Fruit fly (Drosophila melanogaster) whole organism, prepupa: ENCODE results near the gene HLH3B.
A peak's percentile ranks its signal among the peaks of the same experiment; 100 is the strongest.

Experiments used
- Blimp-1 ChIP-seq: fragments of 200-800 bp; sonication (Bioruptor generic); optimal IDR thresholded peaks from 3 replicates; lab custom pipeline; 2017; ENCODE audit warnings: missing biosample characterization, missing genetic modification characterization, mild to moderate bottlenecking, moderate library complexity, missing genetic modification reagents
- CG10669 ChIP-seq: fragments of 200-800 bp; sonication (Bioruptor generic); optimal IDR thresholded peaks from 3 replicates; lab custom pipeline; 2018; ENCODE audit warnings: missing biosample characterization, mild to moderate bottlenecking, missing genetic modification characterization, moderate library complexity
- CG11762 ChIP-seq: fragments of 200-800 bp; sonication (Bioruptor generic); optimal IDR thresholded peaks from 3 replicates; lab custom pipeline; 2016; ENCODE audit warnings: missing biosample characterization, missing genetic modification characterization; ENCODE audit not compliant: insufficient read depth
- CG11902 ChIP-seq: fragments of 200-800 bp; sonication (Bioruptor generic); optimal IDR thresholded peaks from 3 replicates; lab custom pipeline; 2016; ENCODE audit warnings: missing biosample characterization, missing genetic modification characterization
- CG15336 ChIP-seq: fragments of 200-800 bp; sonication (Bioruptor generic); IDR thresholded peaks from 2 replicates; pipeline ENCODE4 v1.3.6; 2022; ENCODE audit warnings: missing biosample characterization, missing genetic modification characterization
- CG1621 ChIP-seq: fragments of 200-800 bp; sonication (Bioruptor generic); optimal IDR thresholded peaks from 3 replicates; lab custom pipeline; 2018; ENCODE audit warnings: missing biosample characterization, mild to moderate bottlenecking, missing genetic modification characterization
- CG3032 ChIP-seq: fragments of 200-800 bp; optimal IDR thresholded peaks from 2 replicates; lab custom pipeline; 2019; ENCODE audit warnings: missing biosample characterization, mild to moderate bottlenecking, missing genetic modification characterization, moderate library complexity
- CG31627 ChIP-seq: fragments of 200-800 bp; sonication (Bioruptor generic); optimal IDR thresholded peaks from 3 replicates; lab custom pipeline; 2016; ENCODE audit warnings: missing biosample characterization, missing genetic modification characterization
- CG32006 ChIP-seq: fragments of 200-800 bp; sonication (Bioruptor generic); optimal IDR thresholded peaks from 3 replicates; lab custom pipeline; 2017; ENCODE audit warnings: missing biosample characterization, mild to moderate bottlenecking, missing genetic modification characterization
- CG34406 ChIP-seq: fragments of 200-800 bp; sonication (Bioruptor generic); optimal IDR thresholded peaks from 3 replicates; lab custom pipeline; 2016; ENCODE audit warnings: missing biosample characterization, missing genetic modification characterization
- CG3919 ChIP-seq: fragments of 200-800 bp; sonication (Bioruptor generic); optimal IDR thresholded peaks from 3 replicates; lab custom pipeline; 2016; ENCODE audit warnings: missing biosample characterization, missing genetic modification characterization
- CG4318 ChIP-seq: fragments of 200-800 bp; sonication (Bioruptor generic); optimal IDR thresholded peaks from 3 replicates; lab custom pipeline; 2017; ENCODE audit warnings: missing biosample characterization, mild to moderate bottlenecking, missing genetic modification characterization
- CG6163 ChIP-seq: fragments of 200-800 bp; sonication (Bioruptor generic); IDR thresholded peaks from 3 replicates; pipeline ENCODE4 v1.3.6; 2022; ENCODE audit warnings: missing biosample characterization, missing genetic modification characterization
- CG6792 ChIP-seq: fragments of 200-800 bp; sonication (Bioruptor generic); optimal IDR thresholded peaks from 3 replicates; lab custom pipeline; 2016; ENCODE audit warnings: missing biosample characterization, missing genetic modification characterization
- CG6808 ChIP-seq: fragments of 200-800 bp; sonication (Bioruptor generic); optimal IDR thresholded peaks from 3 replicates; lab custom pipeline; 2017; ENCODE audit warnings: missing biosample characterization, missing genetic modification characterization, mild to moderate bottlenecking, moderate library complexity, missing genetic modification reagents
- CG6854 ChIP-seq: fragments of 200-800 bp; sonication (Bioruptor generic); optimal IDR thresholded peaks from 2 replicates; lab custom pipeline; 2017; ENCODE audit warnings: missing biosample characterization, mild to moderate bottlenecking, missing genetic modification characterization
- CG8119 ChIP-seq: fragments of 200-800 bp; sonication (Bioruptor generic); IDR thresholded peaks from 3 replicates; pipeline ENCODE4 v1.3.6; 2022; ENCODE audit warnings: missing biosample characterization, missing genetic modification characterization
- CG8632 ChIP-seq: fragments of 200-800 bp; sonication (Bioruptor generic); optimal IDR thresholded peaks from 3 replicates; lab custom pipeline; 2016; ENCODE audit warnings: missing biosample characterization, missing genetic modification characterization
- CG9139 ChIP-seq: fragments of 200-800 bp; sonication (Bioruptor generic); optimal IDR thresholded peaks from 3 replicates; lab custom pipeline; 2017; ENCODE audit warnings: missing biosample characterization, mild to moderate bottlenecking, missing genetic modification characterization
- Eip75B ChIP-seq: fragments of 200-800 bp; sonication (Bioruptor generic); optimal IDR thresholded peaks from 3 replicates; lab custom pipeline; 2016; ENCODE audit warnings: missing biosample characterization, missing genetic modification characterization
- Eip78C ChIP-seq: fragments of 200-800 bp; sonication (Bioruptor generic); peaks from one replicate; lab custom pipeline; 2016; ENCODE audit warnings: missing biosample characterization, missing genetic modification characterization
- Eip93F ChIP-seq: fragments of 200-800 bp; sonication (Bioruptor generic); optimal IDR thresholded peaks from 2 replicates; lab custom pipeline; 2016; ENCODE audit warnings: missing biosample characterization, mild to moderate bottlenecking, missing genetic modification characterization
- Ets96B ChIP-seq: fragments of 200-800 bp; optimal IDR thresholded peaks from 2 replicates; lab custom pipeline; 2019; ENCODE audit warnings: missing biosample characterization, mild to moderate bottlenecking, missing genetic modification characterization, moderate library complexity
- Hr38 ChIP-seq: sonication (Bioruptor generic); optimal IDR thresholded peaks from 2 replicates; lab custom pipeline; 2016; ENCODE audit warnings: missing biosample characterization, missing genetic modification characterization
- Hr39 ChIP-seq: fragments of 200-800 bp; sonication (Bioruptor generic); optimal IDR thresholded peaks from 2 replicates; lab custom pipeline; 2016; ENCODE audit warnings: missing biosample characterization, missing genetic modification characterization
- Hr4 ChIP-seq: fragments of 200-800 bp; sonication (Bioruptor generic); optimal IDR thresholded peaks from 3 replicates; lab custom pipeline; 2016; ENCODE audit warnings: missing biosample characterization, missing genetic modification characterization
- OdsH ChIP-seq: fragments of 200-800 bp; sonication (Bioruptor generic); optimal IDR thresholded peaks from 3 replicates; lab custom pipeline; 2016; ENCODE audit warnings: missing biosample characterization, missing genetic modification characterization
- Sox102F ChIP-seq: fragments of 200-800 bp; sonication (Bioruptor generic); optimal IDR thresholded peaks from 2 replicates; lab custom pipeline; 2016; ENCODE audit warnings: missing biosample characterization, mild to moderate bottlenecking, missing genetic modification characterization
- Sox15 ChIP-seq: fragments of 200-800 bp; sonication (Bioruptor generic); optimal IDR thresholded peaks from 3 replicates; lab custom pipeline; 2016; ENCODE audit warnings: missing biosample characterization, missing genetic modification characterization
- achi ChIP-seq: fragments of 200-800 bp; sonication (Bioruptor generic); optimal IDR thresholded peaks from 3 replicates; lab custom pipeline; 2016; ENCODE audit warnings: missing biosample characterization, missing genetic modification characterization
- acj6 ChIP-seq: fragments of 200-800 bp; sonication (Bioruptor generic); optimal IDR thresholded peaks from 3 replicates; lab custom pipeline; 2016; ENCODE audit warnings: missing biosample characterization, missing genetic modification characterization
- cyc ChIP-seq: fragments of 200-800 bp; sonication (Bioruptor generic); optimal IDR thresholded peaks from 3 replicates; lab custom pipeline; 2016; ENCODE audit warnings: missing biosample characterization, missing genetic modification characterization
- dsx ChIP-seq: fragments of 200-800 bp; optimal IDR thresholded peaks from 3 replicates; lab custom pipeline; 2019; ENCODE audit warnings: missing biosample characterization, mild to moderate bottlenecking, missing genetic modification characterization, moderate library complexity; ENCODE audit not compliant: poor library complexity, severe bottlenecking
- eg ChIP-seq: fragments of 200-800 bp; sonication (Bioruptor generic); IDR thresholded peaks from 3 replicates; pipeline ENCODE4 v1.3.6; 2022; ENCODE audit warnings: missing biosample characterization, missing genetic modification characterization
- fd85E ChIP-seq: fragments of 200-800 bp; sonication (Bioruptor generic); optimal IDR thresholded peaks from 3 replicates; lab custom pipeline; 2016; ENCODE audit warnings: missing biosample characterization, missing genetic modification characterization
- fkh ChIP-seq: fragments of 200-800 bp; sonication (Bioruptor generic); optimal IDR thresholded peaks from 3 replicates; lab custom pipeline; 2017; ENCODE audit warnings: missing biosample characterization, mild to moderate bottlenecking, missing genetic modification characterization, moderate library complexity
- net ChIP-seq: fragments of 200-800 bp; sonication (Bioruptor generic); optimal IDR thresholded peaks from 3 replicates; lab custom pipeline; 2016; ENCODE audit warnings: missing biosample characterization, missing genetic modification characterization
- pdm3 ChIP-seq: fragments of 200-800 bp; sonication (Bioruptor generic); optimal IDR thresholded peaks from 3 replicates; lab custom pipeline; 2016; ENCODE audit warnings: missing biosample characterization, missing genetic modification characterization
- salr ChIP-seq, 2 experiments: fragments of 200-800 bp; sonication (Bioruptor generic); optimal IDR thresholded peaks; 3 replicates each; lab custom pipeline; 2016 to 2018; ENCODE audit warnings: missing biosample characterization in 2 of 2, missing genetic modification characterization in 2 of 2, mild to moderate bottlenecking in 1 of 2
- spab ChIP-seq: fragments of 200-800 bp; sonication (Bioruptor generic); optimal IDR thresholded peaks from 2 replicates; lab custom pipeline; 2017; ENCODE audit warnings: missing biosample characterization, mild to moderate bottlenecking, missing genetic modification characterization, missing genetic modification reagents
- ss ChIP-seq, 2 experiments: fragments of 200-800 bp; sonication (Bioruptor generic); optimal IDR thresholded peaks; 2 replicates in 1 of 2; 3 replicates in 1 of 2; lab custom pipeline; 2017 to 2018; ENCODE audit warnings: mild to moderate bottlenecking in 2 of 2, missing biosample characterization in 2 of 2, missing genetic modification characterization in 2 of 2, moderate library complexity in 1 of 2
- svp ChIP-seq: fragments of 200-800 bp; sonication (Bioruptor generic); peaks from one replicate; lab custom pipeline; 2016; ENCODE audit warnings: missing biosample characterization, missing genetic modification characterization
- vri ChIP-seq: fragments of 200-800 bp; sonication (Bioruptor generic); optimal IDR thresholded peaks from 3 replicates; lab custom pipeline; 2016; ENCODE audit warnings: missing biosample characterization, mild to moderate bottlenecking, missing genetic modification characterization

HLH3B gene

DNA sequence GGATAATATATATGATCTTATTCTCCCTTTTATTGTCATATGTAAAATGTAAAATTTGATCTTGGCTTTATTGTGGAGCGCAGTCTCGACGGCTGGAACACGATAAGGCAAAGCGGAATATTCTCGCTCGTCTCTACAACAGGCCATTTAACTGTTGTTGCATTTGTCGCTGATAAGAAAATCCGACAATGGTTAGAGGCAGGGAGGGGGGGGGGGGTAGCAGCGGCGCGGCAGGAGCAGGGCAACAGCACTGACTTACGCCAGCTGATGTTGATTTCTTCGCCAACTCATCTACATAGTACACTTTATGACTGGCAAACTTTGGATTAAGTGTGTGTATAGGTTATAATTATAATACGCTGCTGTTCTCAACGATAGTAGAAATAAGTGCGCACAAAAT lies 19.8 kb downstream of the HLH3B start:
- peak; percentile 51 for TF ChIP-seq svp (GFP tag; lab: Kevin White, UChicago)
- TF ChIP-seq fkh (GFP tag; lab: Kevin White, UChicago): peak; percentile 25
- no peak for TF ChIP-seq achi (GFP tag; lab: Kevin White, UChicago)
- peak; percentile 28 for TF ChIP-seq Eip78C (GFP tag; lab: Kevin White, UChicago)
- TF ChIP-seq CG6163 (GFP tag; lab: Robert Waterston, UW): no peak
- no peak for TF ChIP-seq Hr39 (GFP tag; lab: Kevin White, UChicago)

DNA sequence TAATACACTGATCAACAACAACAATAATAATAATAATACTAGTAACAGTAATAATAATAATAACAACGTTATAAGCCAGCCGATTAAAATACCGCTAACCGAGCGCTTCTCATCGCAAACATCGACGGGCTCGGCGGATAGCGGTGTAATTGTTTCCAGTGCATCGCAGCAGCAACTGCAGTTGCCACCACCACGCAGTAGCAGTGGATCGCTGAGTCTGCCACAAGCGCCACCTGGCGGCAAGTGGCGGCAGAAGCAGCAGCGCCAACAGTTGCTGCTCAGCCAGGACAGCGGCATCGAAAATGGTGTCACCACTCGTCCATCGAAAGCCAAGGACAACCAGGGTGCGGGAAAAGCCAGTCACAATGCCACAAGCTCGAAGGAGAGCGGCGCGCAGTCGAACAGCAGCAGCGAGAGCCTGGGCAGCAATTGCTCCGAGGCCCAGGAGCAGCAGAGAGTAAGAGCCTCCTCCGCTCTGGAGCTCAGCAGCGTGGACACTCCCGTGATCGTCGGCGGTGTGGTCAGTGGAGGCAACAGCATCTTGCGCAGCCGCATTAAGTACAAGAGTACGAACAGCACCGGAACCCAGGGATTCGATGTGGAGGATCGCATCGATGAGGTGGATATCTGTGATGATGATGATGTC lies 22.0 kb downstream of the HLH3B start:
- peak in 1 of 2 experiments; percentile 2 for TF ChIP-seq salr (GFP tag; optimal IDR thresholded peaks at IDR 0.05; lab: Kevin White, UChicago)
- TF ChIP-seq CG6808 (GFP tag; lab: Kevin White, UChicago): peak; percentile 31
- TF ChIP-seq OdsH (GFP tag; lab: Kevin White, UChicago): peak; percentile 19
- TF ChIP-seq eg (GFP tag; lab: Robert Waterston, UW): peak; percentile 53; the same call in 2 of the 3 replicates
- no peak for TF ChIP-seq CG11902 (GFP tag; lab: Kevin White, UChicago)
- peak; percentile 73 for TF ChIP-seq CG6163 (GFP tag; lab: Robert Waterston, UW)
- TF ChIP-seq CG32006 (GFP tag; lab: Kevin White, UChicago): peak; percentile 51
- TF ChIP-seq pdm3 (GFP tag; lab: Kevin White, UChicago): peak; percentile 19
- TF ChIP-seq acj6 (GFP tag; lab: Kevin White, UChicago): peak; percentile 17
- TF ChIP-seq CG10669 (GFP tag; lab: Kevin White, UChicago): peak; percentile 25
- no peak for TF ChIP-seq Eip93F (GFP tag; lab: Kevin White, UChicago)
- TF ChIP-seq CG1621 (tag; lab: Kevin White, UChicago): peak; percentile 24
- TF ChIP-seq CG6854: no peak
- peak; percentile 42; the same call in 2 of the 3 replicates for TF ChIP-seq CG8119 (GFP tag; lab: Robert Waterston, UW)
- peak; percentile 3 for TF ChIP-seq achi (GFP tag; lab: Kevin White, UChicago)
- TF ChIP-seq CG3032 (tag; lab: Kevin White, UChicago): peak; percentile 7
- peak; percentile 70 for TF ChIP-seq Eip78C (GFP tag; lab: Kevin White, UChicago)
- TF ChIP-seq svp (GFP tag; lab: Kevin White, UChicago): peak; percentile 51
- TF ChIP-seq CG6792 (GFP tag; lab: Kevin White, UChicago): peak; percentile 17
- peak; percentile 46 for TF ChIP-seq CG15336 (GFP tag; lab: Robert Waterston, UW)
- peak; percentile 3 for TF ChIP-seq Blimp-1 (GFP tag; lab: Kevin White, UChicago)
- TF ChIP-seq fkh (GFP tag; lab: Kevin White, UChicago): no peak
- TF ChIP-seq net: peak; percentile 43
- peak; percentile 25 for TF ChIP-seq Hr4 (GFP tag; lab: Kevin White, UChicago)
- no peak for TF ChIP-seq CG8632 (GFP tag; lab: Kevin White, UChicago)
- TF ChIP-seq spab: no peak
- peak; percentile 55 for TF ChIP-seq CG3919
- peak; percentile 23 to 48 for TF ChIP-seq ss (GFP tag; optimal IDR thresholded peaks at IDR 0.05; lab: Kevin White, UChicago)
- TF ChIP-seq, all 60 proteins: peak for 22

DNA sequence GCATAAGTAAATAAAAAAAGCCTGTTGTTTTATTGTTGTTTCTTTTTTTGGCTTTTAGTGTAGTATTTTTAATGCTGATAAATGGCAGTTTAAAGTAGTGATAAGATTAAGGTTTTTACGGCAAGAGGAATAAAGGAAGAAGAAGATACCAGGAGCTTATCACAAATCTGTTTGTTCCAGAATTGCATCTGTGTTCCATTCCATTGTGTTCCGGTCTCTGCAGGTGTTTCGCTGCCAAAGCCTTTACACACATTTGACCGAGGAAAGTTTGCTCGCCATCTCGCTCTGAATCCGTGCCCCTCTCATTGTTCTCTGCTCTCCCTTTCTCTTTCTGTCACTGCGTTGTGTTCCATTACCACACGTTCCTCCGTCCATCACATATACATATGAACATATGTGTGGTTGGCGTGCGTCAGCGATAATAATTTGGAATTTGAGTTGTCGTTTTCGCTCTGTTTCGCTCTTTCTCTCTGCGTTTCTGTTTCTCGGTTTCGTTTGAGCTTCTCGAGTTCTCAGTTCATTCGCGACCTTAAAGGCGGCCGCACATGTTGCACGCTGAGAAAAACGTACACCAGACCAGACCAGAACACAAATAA lies 23.2 kb downstream of the HLH3B start:
- TF ChIP-seq svp (GFP tag; lab: Kevin White, UChicago): peak; percentile 88
- no peak for TF ChIP-seq CG4318 (GFP tag; lab: Kevin White, UChicago)
- TF ChIP-seq CG11762: no peak
- no peak for TF ChIP-seq Hr4 (GFP tag; lab: Kevin White, UChicago)
- TF ChIP-seq vri (GFP tag; lab: Kevin White, UChicago): peak; percentile 84
- TF ChIP-seq Eip93F (GFP tag; lab: Kevin White, UChicago): no peak
- TF ChIP-seq CG34406 (GFP tag; lab: Kevin White, UChicago): no peak
- TF ChIP-seq Eip75B: peak; percentile 5
- TF ChIP-seq CG6163 (GFP tag; lab: Robert Waterston, UW): peak; percentile 64; the same call in 2 of the 3 replicates
- peak; percentile 2 for TF ChIP-seq CG3032 (tag; lab: Kevin White, UChicago)
- no peak for TF ChIP-seq CG11902 (GFP tag; lab: Kevin White, UChicago)
- TF ChIP-seq Sox15 (GFP tag; lab: Kevin White, UChicago): no peak
- TF ChIP-seq Hr38: no peak
- no peak for TF ChIP-seq CG31627 (GFP tag; lab: Kevin White, UChicago)
- peak; percentile 39 for TF ChIP-seq CG9139 (GFP tag; lab: Kevin White, UChicago)
- no peak for TF ChIP-seq cyc (GFP tag; lab: Kevin White, UChicago)
- peak; percentile 15 for TF ChIP-seq net
- TF ChIP-seq achi (GFP tag; lab: Kevin White, UChicago): no peak
- TF ChIP-seq fd85E (GFP tag; lab: Kevin White, UChicago): no peak
- TF ChIP-seq salr (GFP tag; optimal IDR thresholded peaks at IDR 0.05; lab: Kevin White, UChicago): no peak
- TF ChIP-seq spab: no peak
- TF ChIP-seq Sox102F (GFP tag; lab: Kevin White, UChicago): peak; percentile 71
- TF ChIP-seq pdm3 (GFP tag; lab: Kevin White, UChicago): no peak
- peak; percentile 40 for TF ChIP-seq dsx (GFP tag; lab: Kevin White, UChicago)
- TF ChIP-seq Ets96B (tag; lab: Kevin White, UChicago): no peak
